Fruit fly (Drosophila melanogaster): Measurements from ENCODE around the gene CG7300.

The CG7300 gene

dm6 chr2L:10661490-10662240, 36.2 kb downstream of the CG7300 start, which contains the start of gene CG31871 (continued):
- TF ChIP-seq CG2199 (GFP tag; IDR thresholded peaks at IDR 0.05) (no peak), sna (GFP tag; IDR thresholded peaks at IDR 0.05; ENCODE audit: partially characterized antibody) (no peak), CG32532 (GFP tag; IDR thresholded peaks at IDR 0.05) (peak; percentile 69), inv (GFP tag; IDR thresholded peaks at IDR 0.05; ENCODE audit: partially characterized antibody) (no peak), Ets97D (GFP tag; optimal IDR thresholded peaks at IDR 0.05) (no peak), CG5953 (GFP tag; IDR thresholded peaks at IDR 0.05) (no peak; the same call in 1 of the 2 replicates), dysf (GFP tag; IDR thresholded peaks at IDR 0.05) (peak; percentile 81), Awh (GFP tag; IDR thresholded peaks at IDR 0.05) (no peak), CG15479 (GFP tag; optimal IDR thresholded peaks at IDR 0.05) (no peak), MTF-1 (GFP tag; optimal IDR thresholded peaks at IDR 0.05; ENCODE audit: borderline replicate concordance) (no peak), Dref (GFP tag; IDR thresholded peaks at IDR 0.05) (no peak), GATAe (GFP tag; conservative IDR thresholded peaks at IDR 0.05) (0 out of 2 replicates have a peak, but pooled peaks have one; percentile 28), CG13123 (GFP tag; optimal IDR thresholded peaks at IDR 0.05) (peak; percentile 27), HLH54F (GFP tag; optimal IDR thresholded peaks at IDR 0.05) (no peak), E2f1 (GFP tag; IDR thresholded peaks at IDR 0.05) (peak; percentile 67), dmrt99B (tag; optimal IDR thresholded peaks at IDR 0.05) (peak; percentile 89), Gsc (GFP tag; IDR thresholded peaks at IDR 0.05) (no peak), scrt (GFP tag; optimal IDR thresholded peaks at IDR 0.05) (peak; percentile 42), Deaf1 (tag; optimal IDR thresholded peaks at IDR 0.05) (peak; percentile 60), run (tag; optimal IDR thresholded peaks at IDR 0.05) (peak; percentile 65), NK7.1 (GFP tag; optimal IDR thresholded peaks at IDR 0.05) (no peak), slp2 (GFP tag; optimal IDR thresholded peaks at IDR 0.05) (no peak), CG15073 (GFP tag; optimal IDR thresholded peaks at IDR 0.05) (no peak), Nf-YC (tag; optimal IDR thresholded peaks at IDR 0.05) (peak; percentile 65), B-H1 (GFP tag; IDR thresholded peaks at IDR 0.05) (peak; percentile 46; the same call in 2 of the 3 replicates), NC2β (GFP tag; optimal IDR thresholded peaks at IDR 0.05) (no peak), CG10274 (GFP tag; optimal IDR thresholded peaks at IDR 0.05) (no peak), Sry-δ (GFP tag; optimal IDR thresholded peaks at IDR 0.05) (no peak), kni (GFP tag; optimal IDR thresholded peaks at IDR 0.05) (peak; percentile 48), gsb (GFP tag; IDR thresholded peaks at IDR 0.05) (no peak), HLH3B (GFP tag; IDR thresholded peaks at IDR 0.05) (peak; percentile 73), Pdp1 (GFP tag; optimal IDR thresholded peaks at IDR 0.05) (no peak), CG4617 (GFP tag; optimal IDR thresholded peaks at IDR 0.05; ENCODE audit: borderline replicate concordance) (no peak), cato (GFP tag; optimal IDR thresholded peaks at IDR 0.05; ENCODE audit: borderline replicate concordance) (peak; percentile 12), Adf1 (GFP tag; IDR thresholded peaks at IDR 0.05) (no peak), ro (GFP tag; IDR thresholded peaks at IDR 0.05) (peak; percentile 29; the same call in 1 of the 2 replicates), tin (GFP tag; optimal IDR thresholded peaks at IDR 0.05) (peak; percentile 38), ato (GFP tag; IDR thresholded peaks at IDR 0.05; ENCODE audit: partially characterized antibody) (0 out of 2 replicates have a peak, but pooled peaks have one; percentile 11), CG9437 (GFP tag; optimal IDR thresholded peaks at IDR 0.05) (peak; percentile 65), CG13296 (GFP tag; optimal IDR thresholded peaks at IDR 0.05) (peak; percentile 74), gce (GFP tag; IDR thresholded peaks at IDR 0.05) (no peak), CG7987 (GFP tag; optimal IDR thresholded peaks at IDR 0.05) (no peak), CG17912 (GFP tag; optimal IDR thresholded peaks at IDR 0.05) (no peak), lilli (GFP tag; optimal IDR thresholded peaks at IDR 0.05) (no peak), chinmo (GFP tag; IDR thresholded peaks at IDR 0.05; ENCODE audit: partially characterized antibody) (no peak), CG5180 (GFP tag; optimal IDR thresholded peaks at IDR 0.05) (peak; percentile 98), CG13775 (GFP tag; optimal IDR thresholded peaks at IDR 0.05) (peak; percentile 57), CG1529 (GFP tag; optimal IDR thresholded peaks at IDR 0.05) (peak; percentile 35), CG14441 (GFP tag; IDR thresholded peaks at IDR 0.05) (peak; percentile 71)
